Worm (Caenorhabditis elegans): ENCODE data around the gene K04C2.5.

DNA sequence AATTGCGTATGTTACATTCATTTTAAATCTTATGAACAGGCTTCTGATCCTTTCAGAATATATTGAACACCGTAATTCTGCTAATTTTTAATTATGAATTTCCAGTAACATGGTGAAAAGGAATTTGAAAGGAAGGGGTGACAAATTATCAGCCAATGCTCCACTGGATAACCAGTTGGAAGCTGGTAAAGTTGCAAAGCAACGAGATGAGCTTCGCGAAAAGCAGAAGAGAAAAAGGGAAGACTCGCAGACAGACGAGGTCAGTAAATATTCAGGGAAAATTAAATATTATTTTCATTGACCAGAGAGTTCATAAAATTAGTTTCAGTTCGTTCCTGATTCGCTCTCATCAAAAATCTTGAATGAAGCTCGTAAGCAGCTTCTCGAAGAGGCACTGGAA is 40.4 kb upstream of the K04C2.5 start, which contains the start of gene byn-1:
- no peak for TF ChIP-seq tbx-2 (tag; optimal IDR thresholded peaks at IDR 0.05)
- no peak for TF ChIP-seq nhr-28 (tag; optimal IDR thresholded peaks at IDR 0.05)
- no peak for TF ChIP-seq mdl-1 (tag; optimal IDR thresholded peaks at IDR 0.05)
- TF ChIP-seq ama-1 (optimal IDR thresholded peaks at IDR 0.05), result no peak
- TF ChIP-seq lin-15B (tag; optimal IDR thresholded peaks at IDR 0.05), result no peak
